Worm (Caenorhabditis elegans) whole organism, L3 larva: ENCODE measurements around the gene F37C12.21.
A peak's percentile ranks its signal among the peaks of the same experiment; 100 is the strongest.

Experiments used
- R02D3.7 ChIP-seq: fragments of 150-350 bp; optimal IDR thresholded peaks from 2 replicates; lab custom pipeline; 2014; ENCODE audit warnings: missing biosample characterization, missing genetic modification characterization
- ZK546.5 ChIP-seq: sonication (generic microtip); optimal IDR thresholded peaks from 2 replicates; lab custom pipeline; 2017; ENCODE audit warnings: missing biosample characterization, missing genetic modification characterization
- aly-2 ChIP-seq: fragments of 150-350 bp; optimal IDR thresholded peaks from 2 replicates; lab custom pipeline; 2014; ENCODE audit warnings: missing biosample characterization, missing genetic modification characterization
- ama-1 ChIP-seq: fragments of 150-350 bp; optimal IDR thresholded peaks from 2 replicates; lab custom pipeline; 2018
- ceh-16 ChIP-seq: sonication (generic microtip); optimal IDR thresholded peaks from 2 replicates; lab custom pipeline; 2017; ENCODE audit warnings: missing biosample characterization, missing genetic modification characterization
- ceh-28 ChIP-seq: fragments of 150-350 bp; optimal IDR thresholded peaks from 2 replicates; lab custom pipeline; 2014; ENCODE audit warnings: missing biosample characterization, missing genetic modification reagents, missing genetic modification characterization
- ceh-82 ChIP-seq: fragments of 150-350 bp; optimal IDR thresholded peaks from 2 replicates; lab custom pipeline; 2014; ENCODE audit warnings: missing biosample characterization, missing genetic modification characterization
- ceh-9 ChIP-seq: sonication (generic microtip); optimal IDR thresholded peaks from 2 replicates; lab custom pipeline; 2018; ENCODE audit warnings: missing biosample characterization, missing genetic modification characterization
- daf-12 ChIP-seq: fragments of 150-350 bp; optimal IDR thresholded peaks from 2 replicates; lab custom pipeline; 2014; ENCODE audit warnings: missing biosample characterization, missing genetic modification reagents, missing genetic modification characterization
- egl-27 ChIP-seq: sonication (generic microtip); optimal IDR thresholded peaks from 4 replicates; lab custom pipeline; 2017; ENCODE audit warnings: missing biosample characterization, missing genetic modification reagents, missing genetic modification characterization
- egl-5 ChIP-seq: fragments of 150-350 bp; optimal IDR thresholded peaks from 2 replicates; lab custom pipeline; 2017; ENCODE audit warnings: missing biosample characterization, missing genetic modification reagents, missing genetic modification characterization, inconsistent platforms
- elt-1 ChIP-seq: fragments of 150-350 bp; optimal IDR thresholded peaks from 2 replicates; lab custom pipeline; 2014; ENCODE audit warnings: missing biosample characterization, missing genetic modification characterization
- elt-2 ChIP-seq: sonication (generic microtip); optimal IDR thresholded peaks from 2 replicates; lab custom pipeline; 2016; ENCODE audit warnings: missing genetic modification reagents, mild to moderate bottlenecking, missing genetic modification characterization, missing compliant biosample characterization
- elt-3 ChIP-seq, 3 experiments: fragments of 150-350 bp in 1 of 3; sonication (generic microtip) in 2 of 3; optimal IDR thresholded peaks; 2 replicates in 2 of 3; 4 replicates in 1 of 3; lab custom pipeline; 2014 to 2017; ENCODE audit warnings: missing biosample characterization in 3 of 3, missing genetic modification characterization in 3 of 3
- eor-1 ChIP-seq, 2 experiments: fragments of 150-350 bp; optimal IDR thresholded peaks; 2 replicates each; lab custom pipeline; 2014 to 2018; ENCODE audit warnings: missing biosample characterization in 2 of 2, missing genetic modification characterization in 2 of 2
- fkh-10 ChIP-seq: sonication (generic microtip); optimal IDR thresholded peaks from 2 replicates; lab custom pipeline; 2017; ENCODE audit warnings: missing biosample characterization, missing genetic modification reagents, missing genetic modification characterization
- fkh-2 ChIP-seq: fragments of 150-350 bp; optimal IDR thresholded peaks from 2 replicates; lab custom pipeline; 2014; ENCODE audit warnings: missing biosample characterization, missing genetic modification reagents, missing genetic modification characterization
- fos-1 ChIP-seq: fragments of 150-350 bp; optimal IDR thresholded peaks from 2 replicates; lab custom pipeline; 2014; ENCODE audit warnings: missing biosample characterization, missing genetic modification characterization
- hmg-11 ChIP-seq: sonication (generic microtip); optimal IDR thresholded peaks from 2 replicates; lab custom pipeline; 2016; ENCODE audit warnings: missing genetic modification characterization, missing compliant biosample characterization
- jun-1 ChIP-seq: fragments of 150-350 bp; optimal IDR thresholded peaks from 2 replicates; lab custom pipeline; 2014; ENCODE audit warnings: missing biosample characterization, missing genetic modification reagents, missing genetic modification characterization
- lin-15B ChIP-seq: fragments of 150-350 bp; optimal IDR thresholded peaks from 2 replicates; lab custom pipeline; 2014; ENCODE audit warnings: missing biosample characterization, missing genetic modification characterization
- lin-39 ChIP-seq: fragments of 150-350 bp; optimal IDR thresholded peaks from 2 replicates; lab custom pipeline; 2018; ENCODE audit warnings: missing biosample characterization, missing genetic modification reagents, missing genetic modification characterization
- lsy-12 ChIP-seq: sonication (generic microtip); optimal IDR thresholded peaks from 2 replicates; lab custom pipeline; 2016; ENCODE audit warnings: mild to moderate bottlenecking, missing genetic modification characterization, missing compliant biosample characterization
- mdl-1 ChIP-seq: fragments of 150-350 bp; optimal IDR thresholded peaks from 2 replicates; lab custom pipeline; 2014; ENCODE audit warnings: missing biosample characterization, missing genetic modification characterization
- mml-1 ChIP-seq: fragments of 150-350 bp; sonication (generic microtip); optimal IDR thresholded peaks from 3 replicates; lab custom pipeline; 2014; ENCODE audit warnings: missing biosample characterization, missing genetic modification characterization
- nfya-1 ChIP-seq: sonication (generic microtip); optimal IDR thresholded peaks from 2 replicates; lab custom pipeline; 2017; ENCODE audit warnings: missing genetic modification characterization, mild to moderate bottlenecking, missing compliant biosample characterization, antibody characterized with exemption, moderate library complexity; ENCODE audit not compliant: insufficient read depth
- nhr-11 ChIP-seq: fragments of 150-350 bp; optimal IDR thresholded peaks from 2 replicates; lab custom pipeline; 2014; ENCODE audit warnings: missing biosample characterization, missing genetic modification characterization
- nhr-12 ChIP-seq: fragments of 150-350 bp; optimal IDR thresholded peaks from 2 replicates; lab custom pipeline; 2014; ENCODE audit warnings: missing biosample characterization, missing genetic modification characterization
- nhr-23 ChIP-seq: fragments of 150-350 bp; optimal IDR thresholded peaks from 2 replicates; lab custom pipeline; 2014; ENCODE audit warnings: missing biosample characterization, missing genetic modification reagents, missing genetic modification characterization
- nhr-237 ChIP-seq: fragments of 150-350 bp; optimal IDR thresholded peaks from 2 replicates; lab custom pipeline; 2014; ENCODE audit warnings: missing biosample characterization, missing genetic modification characterization
- nhr-25 ChIP-seq: sonication (generic microtip); optimal IDR thresholded peaks from 2 replicates; lab custom pipeline; 2017; ENCODE audit warnings: missing biosample characterization, missing genetic modification characterization
- nhr-28 ChIP-seq: fragments of 150-350 bp; optimal IDR thresholded peaks from 2 replicates; lab custom pipeline; 2014; ENCODE audit warnings: missing biosample characterization, missing genetic modification characterization
- nhr-43 ChIP-seq: sonication (generic microtip); optimal IDR thresholded peaks from 2 replicates; lab custom pipeline; 2016; ENCODE audit warnings: mild to moderate bottlenecking, missing genetic modification characterization, missing compliant biosample characterization; ENCODE audit not compliant: poor library complexity, severe bottlenecking
- nhr-67 ChIP-seq: fragments of 150-350 bp; optimal IDR thresholded peaks from 2 replicates; lab custom pipeline; 2014; ENCODE audit warnings: missing biosample characterization, missing genetic modification characterization
- nhr-76 ChIP-seq: fragments of 150-350 bp; sonication (generic microtip); optimal IDR thresholded peaks from 5 replicates; lab custom pipeline; 2014; ENCODE audit warnings: missing biosample characterization, missing genetic modification characterization
- nhr-77 ChIP-seq: fragments of 150-350 bp; optimal IDR thresholded peaks from 2 replicates; lab custom pipeline; 2014; ENCODE audit warnings: missing biosample characterization, missing genetic modification characterization
- pha-4 ChIP-seq: fragments of 150-350 bp; optimal IDR thresholded peaks from 2 replicates; lab custom pipeline; 2014; ENCODE audit warnings: missing biosample characterization, missing genetic modification reagents, missing genetic modification characterization
- pqm-1 ChIP-seq: fragments of 150-350 bp; optimal IDR thresholded peaks from 2 replicates; lab custom pipeline; 2017; ENCODE audit warnings: missing biosample characterization, missing genetic modification characterization, inconsistent platforms
- sea-2 ChIP-seq: fragments of 150-350 bp; sonication (generic microtip); optimal IDR thresholded peaks from 4 replicates; lab custom pipeline; 2014; ENCODE audit warnings: missing biosample characterization, missing genetic modification reagents, missing genetic modification characterization
- skn-1 ChIP-seq: fragments of 150-350 bp; optimal IDR thresholded peaks from 2 replicates; lab custom pipeline; 2014; ENCODE audit warnings: missing biosample characterization, missing genetic modification characterization
- snpc-4 ChIP-seq: fragments of 150-350 bp; optimal IDR thresholded peaks from 2 replicates; lab custom pipeline; 2014; ENCODE audit warnings: missing biosample characterization, missing genetic modification characterization
- tbx-2 ChIP-seq: sonication (generic microtip); optimal IDR thresholded peaks from 2 replicates; lab custom pipeline; 2016; ENCODE audit warnings: mild to moderate bottlenecking, missing genetic modification characterization, missing compliant biosample characterization
- unc-39 ChIP-seq: sonication (generic microtip); optimal IDR thresholded peaks from 4 replicates; lab custom pipeline; 2017; ENCODE audit warnings: missing biosample characterization, missing genetic modification characterization
- unc-62 ChIP-seq: fragments of 150-350 bp; sonication (generic microtip); optimal IDR thresholded peaks from 4 replicates; lab custom pipeline; 2014; ENCODE audit warnings: missing biosample characterization, missing genetic modification reagents, missing genetic modification characterization
- zag-1 ChIP-seq: fragments of 150-350 bp; optimal IDR thresholded peaks from 2 replicates; lab custom pipeline; 2014; ENCODE audit warnings: missing biosample characterization, missing genetic modification characterization
- ztf-11 ChIP-seq: fragments of 150-350 bp; optimal IDR thresholded peaks from 2 replicates; lab custom pipeline; 2014; ENCODE audit warnings: missing biosample characterization, missing genetic modification characterization
- ztf-4 ChIP-seq: fragments of 150-350 bp; optimal IDR thresholded peaks from 2 replicates; lab custom pipeline; 2014; ENCODE audit warnings: missing biosample characterization, missing genetic modification characterization

F37C12.21 gene

DNA sequence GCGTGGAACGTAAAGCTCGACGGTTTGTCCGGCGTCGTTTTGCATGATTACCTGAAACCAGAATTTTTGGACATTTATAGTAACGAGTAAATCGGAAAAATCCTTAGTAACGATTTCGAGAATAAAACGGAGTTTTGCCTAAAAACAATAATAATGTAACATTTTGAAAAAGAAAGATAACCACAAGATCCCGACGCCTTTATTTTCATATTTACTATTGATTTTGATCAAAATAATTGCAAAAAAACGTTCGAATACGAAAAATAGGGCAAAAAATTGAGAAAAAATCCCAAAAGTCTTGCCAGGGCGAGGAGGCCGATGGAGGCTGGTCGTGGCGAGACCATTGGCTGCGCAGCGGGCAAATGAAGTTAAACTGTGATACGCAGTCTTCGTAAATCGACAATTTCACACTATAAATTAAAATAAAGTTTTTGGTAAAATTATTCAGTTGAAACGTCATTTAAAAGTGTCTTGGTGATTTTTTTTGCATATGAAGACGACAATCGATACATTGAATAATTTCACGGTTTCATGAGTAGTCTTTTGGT is 1.5 kb downstream of the F37C12.21 start, which contains the start of gene rps-21:
Gene rps-21, minus strand, starts transcription at position 51 of the 548 bp plus-strand sequence.
- TF ChIP-seq nhr-25 (tag; lab: Kevin White, UChicago) (peak; percentile 82), pqm-1 (peak; percentile 49), elt-2 (peak; percentile 62), mml-1 (no peak), mdl-1 (tag; lab: Kevin White, UChicago) (no peak), unc-39 (tag; lab: Kevin White, UChicago) (no peak), hmg-11 (tag; lab: Kevin White, UChicago) (no peak), ZK546.5 (tag; lab: Kevin White, UChicago) (peak; percentile 24), pha-4 (tag; lab: Kevin White, UChicago) (peak; percentile 93), daf-12 (tag; lab: Kevin White, UChicago) (no peak), nhr-76 (tag; lab: Kevin White, UChicago) (no peak), egl-27 (peak; percentile 65), skn-1 (tag; lab: Kevin White, UChicago) (peak; percentile 54), eor-1 (tag; optimal IDR thresholded peaks at IDR 0.05; lab: Kevin White, UChicago) (no peak), nhr-28 (tag; lab: Kevin White, UChicago) (no peak), tbx-2 (tag; lab: Kevin White, UChicago) (peak; percentile 9), aly-2 (tag; lab: Kevin White, UChicago) (no peak), elt-3 (tag; optimal IDR thresholded peaks at IDR 0.05; lab: Kevin White, UChicago) (no peak), ceh-28 (tag; lab: Kevin White, UChicago) (no peak), ztf-4 (tag; lab: Kevin White, UChicago) (no peak), zag-1 (no peak), snpc-4 (peak; percentile 54), egl-5 (tag; lab: Kevin White, UChicago) (peak; percentile 77), nhr-43 (tag; lab: Kevin White, UChicago) (peak; percentile 48), nfya-1 (tag; lab: Kevin White, UChicago) (peak; percentile 90), ama-1 (peak; percentile 44), nhr-11 (tag; lab: Kevin White, UChicago) (peak; percentile 59), ceh-16 (tag; lab: Kevin White, UChicago) (no peak), lin-39 (tag; lab: Kevin White, UChicago) (peak; percentile 92), nhr-23 (tag; lab: Kevin White, UChicago) (peak; percentile 93), nhr-237 (tag; lab: Kevin White, UChicago) (no peak), ceh-9 (tag; lab: Kevin White, UChicago) (no peak), lsy-12 (tag; lab: Kevin White, UChicago) (no peak), elt-1 (tag; lab: Kevin White, UChicago) (no peak), fkh-10 (GFP tag; lab: Kevin White, UChicago) (peak; percentile 58), fkh-2 (tag; lab: Kevin White, UChicago) (no peak), R02D3.7 (peak; percentile 96), lin-15B (peak; percentile 94), ceh-82 (tag; lab: Kevin White, UChicago) (peak; percentile 26), nhr-12 (no peak), sea-2 (no peak), fos-1 (tag; lab: Kevin White, UChicago) (no peak), jun-1 (tag; lab: Kevin White, UChicago) (peak; percentile 23), nhr-77 (tag; lab: Kevin White, UChicago) (peak; percentile 4), unc-62 (peak; percentile 23), ztf-11 (no peak), nhr-67 (no peak)
